Fruit fly (Drosophila melanogaster): ENCODE results near the gene pic.
A peak's percentile ranks its signal among the peaks of the same experiment; 100 is the strongest.

Gene pic

DNA sequence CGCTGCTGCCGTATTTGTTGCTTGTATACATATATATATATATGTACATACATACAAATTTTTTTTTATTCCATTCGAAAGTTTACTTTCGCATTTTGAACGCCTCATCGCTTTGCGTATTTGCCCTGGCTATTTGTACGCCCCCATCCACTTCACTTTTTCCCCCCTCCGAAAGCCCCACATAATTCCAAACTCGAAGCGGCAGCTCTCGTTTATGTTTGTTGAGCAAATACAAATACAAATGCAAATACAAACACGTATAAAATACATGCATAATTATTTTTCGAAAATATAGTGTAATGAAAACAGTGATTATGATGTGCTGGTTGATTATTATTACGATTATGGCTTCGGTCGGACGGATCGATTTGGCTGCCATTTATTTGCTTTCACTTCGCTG lies 16.0 kb downstream of the pic start (continued):
- peak; percentile 45 for TF ChIP-seq az2 (GFP tag; optimal IDR thresholded peaks at IDR 0.05)
- TF ChIP-seq Vsx1 (GFP tag; optimal IDR thresholded peaks at IDR 0.05): peak; percentile 97
- TF ChIP-seq Mad (GFP tag; optimal IDR thresholded peaks at IDR 0.05): peak; percentile 72
- TF ChIP-seq CG17385 (GFP tag; optimal IDR thresholded peaks at IDR 0.05): peak; percentile 67
- TF ChIP-seq lab (GFP tag; optimal IDR thresholded peaks at IDR 0.05): peak; percentile 97
- TF ChIP-seq CG7786 (GFP tag; optimal IDR thresholded peaks at IDR 0.05): peak; percentile 35
- TF ChIP-seq zf30C (GFP tag; optimal IDR thresholded peaks at IDR 0.05): no peak
- peak; percentile 24; the same call in 1 of the 2 replicates for TF ChIP-seq CG14441 (GFP tag; IDR thresholded peaks at IDR 0.05)
- peak; percentile 74 for TF ChIP-seq CG10431 (GFP tag; optimal IDR thresholded peaks at IDR 0.05)
- no peak for TF ChIP-seq GATAe (GFP tag; conservative IDR thresholded peaks at IDR 0.05)
- no peak for TF ChIP-seq prd (optimal IDR thresholded peaks at IDR 0.05)
- no peak for TF ChIP-seq prd (GFP tag; IDR thresholded peaks at IDR 0.05)
- no peak for TF ChIP-seq dati (GFP tag; IDR thresholded peaks at IDR 0.05)
- peak; percentile 42; the same call in 1 of the 2 replicates for TF ChIP-seq gsb (GFP tag; IDR thresholded peaks at IDR 0.05)
- TF ChIP-seq stc (GFP tag; IDR thresholded peaks at IDR 0.05): peak; percentile 60; the same call in 1 of the 2 replicates
- peak; percentile 56 for TF ChIP-seq pb (GFP tag; optimal IDR thresholded peaks at IDR 0.05)
- no peak for TF ChIP-seq gfzf (GFP tag; optimal IDR thresholded peaks at IDR 0.05)
- peak; percentile 88 for TF ChIP-seq CG18599 (GFP tag; optimal IDR thresholded peaks at IDR 0.05)
- TF ChIP-seq CG12236 (GFP tag; optimal IDR thresholded peaks at IDR 0.05): peak; percentile 87
- TF ChIP-seq fru (optimal IDR thresholded peaks at IDR 0.05): no peak
- peak; percentile 85 for TF ChIP-seq CG6254 (GFP tag; optimal IDR thresholded peaks at IDR 0.05)
- TF ChIP-seq fd3F (GFP tag; optimal IDR thresholded peaks at IDR 0.05): peak; percentile 77
- peak; percentile 49 for TF ChIP-seq sima (GFP tag; optimal IDR thresholded peaks at IDR 0.05)
- 0 out of 4 replicates have a peak, but pooled peaks have one; percentile 11 for TF ChIP-seq Gug (GFP tag; IDR thresholded peaks at IDR 0.05)
- TF ChIP-seq Abd-B (GFP tag; optimal IDR thresholded peaks at IDR 0.05): peak; percentile 49
- no peak for TF ChIP-seq CG34376 (GFP tag; optimal IDR thresholded peaks at IDR 0.05)
- no peak for TF ChIP-seq dan (GFP tag; IDR thresholded peaks at IDR 0.05)

- TF ChIP-seq CG7928 (GFP tag; optimal IDR thresholded peaks at IDR 0.05) (no peak), CG15479 (GFP tag; optimal IDR thresholded peaks at IDR 0.05) (peak; percentile 82), twi (tag; optimal IDR thresholded peaks at IDR 0.05) (peak; percentile 98), CG10462 (GFP tag; optimal IDR thresholded peaks at IDR 0.05) (no peak), so (GFP tag; IDR thresholded peaks at IDR 0.05) (no peak), tll (GFP tag; optimal IDR thresholded peaks at IDR 0.05) (peak in 1 of 2 experiments; percentile 39), cad (GFP tag; optimal IDR thresholded peaks at IDR 0.05) (peak; percentile 40)
These were observed 18.1 kb downstream of the pic start for dm6 chr3R:13070011-13070619.

dm6 chr3R:13072052-13072451 lies 20.0 kb downstream of the pic start:
- TF ChIP-seq CG15479 (GFP tag; optimal IDR thresholded peaks at IDR 0.05) (peak; percentile 93), zen (tag; optimal IDR thresholded peaks at IDR 0.05) (peak; percentile 62), tll (GFP tag; optimal IDR thresholded peaks at IDR 0.05) (peak; percentile 31 to 99), cg (GFP tag; optimal IDR thresholded peaks at IDR 0.05) (peak; percentile 14), klu (GFP tag; IDR thresholded peaks at IDR 0.05) (no peak), Meics (GFP tag; optimal IDR thresholded peaks at IDR 0.05) (no peak), cad (GFP tag; optimal IDR thresholded peaks at IDR 0.05) (peak; percentile 63), seq (GFP tag; IDR thresholded peaks at IDR 0.05) (no peak), unpg (GFP tag; optimal IDR thresholded peaks at IDR 0.05) (no peak), Oli (tag; optimal IDR thresholded peaks at IDR 0.05) (no peak), CG10543 (GFP tag; optimal IDR thresholded peaks at IDR 0.05) (no peak)

All from whole organism, embryonic.